Worm (Caenorhabditis elegans) whole organism, L2 larva: Measurements from ENCODE around the gene acl-6.

Experiments
- C34F6.9 ChIP-seq: fragments of 150-350 bp; optimal IDR thresholded peaks from 2 replicates; lab custom pipeline; 2014; ENCODE audit warnings: missing biosample characterization, missing genetic modification characterization
- F13H6.1 ChIP-seq: sonication (generic microtip); optimal IDR thresholded peaks from 2 replicates; lab custom pipeline; 2016; ENCODE audit warnings: missing genetic modification characterization, missing compliant biosample characterization
- R02D3.7 ChIP-seq: fragments of 150-350 bp; optimal IDR thresholded peaks from 2 replicates; lab custom pipeline; 2014; ENCODE audit warnings: missing biosample characterization, missing genetic modification characterization
- Y55F3AM.14 ChIP-seq: fragments of 200-800 bp; sonication (Bioruptor generic); optimal IDR thresholded peaks from 2 replicates; lab custom pipeline; 2018; ENCODE audit warnings: mild to moderate bottlenecking, missing genetic modification characterization, missing compliant biosample characterization
- ZK546.5 ChIP-seq: sonication (generic microtip); optimal IDR thresholded peaks from 2 replicates; lab custom pipeline; 2017; ENCODE audit warnings: missing biosample characterization, missing genetic modification characterization
- alr-1 ChIP-seq: fragments of 150-350 bp; optimal IDR thresholded peaks from 2 replicates; lab custom pipeline; 2014; ENCODE audit warnings: missing biosample characterization, missing genetic modification characterization
- aly-2 ChIP-seq: fragments of 150-350 bp; optimal IDR thresholded peaks from 2 replicates; lab custom pipeline; 2014; ENCODE audit warnings: missing biosample characterization, missing genetic modification characterization
- ama-1 ChIP-seq: fragments of 150-350 bp; optimal IDR thresholded peaks from 2 replicates; lab custom pipeline; 2018; ENCODE audit warnings: inconsistent platforms
- blmp-1 ChIP-seq: sonication (generic microtip); optimal IDR thresholded peaks from 2 replicates; lab custom pipeline; 2017; ENCODE audit warnings: missing genetic modification characterization, mild to moderate bottlenecking, missing compliant biosample characterization, antibody characterized with exemption, moderate library complexity; ENCODE audit not compliant: insufficient read depth
- ceh-16 ChIP-seq: fragments of 150-350 bp; optimal IDR thresholded peaks from 2 replicates; lab custom pipeline; 2014; ENCODE audit warnings: missing biosample characterization, missing genetic modification characterization
- ceh-82 ChIP-seq: fragments of 150-350 bp; optimal IDR thresholded peaks from 2 replicates; lab custom pipeline; 2014; ENCODE audit warnings: missing biosample characterization, missing genetic modification characterization
- crh-2 ChIP-seq: sonication (generic microtip); optimal IDR thresholded peaks from 2 replicates; lab custom pipeline; 2017; ENCODE audit warnings: missing biosample characterization, missing genetic modification characterization
- dmd-4 ChIP-seq: sonication (generic microtip); optimal IDR thresholded peaks from 2 replicates; lab custom pipeline; 2017; ENCODE audit warnings: missing biosample characterization, missing genetic modification characterization
- egl-27 ChIP-seq: sonication (generic microtip); optimal IDR thresholded peaks from 3 replicates; lab custom pipeline; 2017; ENCODE audit warnings: missing biosample characterization, missing genetic modification reagents, missing genetic modification characterization
- elt-3 ChIP-seq: sonication (generic microtip); optimal IDR thresholded peaks from 2 replicates; lab custom pipeline; 2017; ENCODE audit warnings: missing biosample characterization, missing genetic modification characterization
- gmeb-1 ChIP-seq: fragments of 150-350 bp; optimal IDR thresholded peaks from 2 replicates; lab custom pipeline; 2014; ENCODE audit warnings: missing biosample characterization, missing genetic modification characterization
- lin-13 ChIP-seq: fragments of 150-350 bp; optimal IDR thresholded peaks from 2 replicates; lab custom pipeline; 2014; ENCODE audit warnings: missing biosample characterization, missing genetic modification reagents, missing genetic modification characterization
- lsy-2 ChIP-seq, 2 experiments: fragments of 150-350 bp in 1 of 2; sonication (generic microtip) in 1 of 2; optimal IDR thresholded peaks; 2 replicates each; lab custom pipeline; 2014 to 2017; ENCODE audit warnings: missing biosample characterization in 2 of 2, missing genetic modification characterization in 2 of 2
- mab-5 ChIP-seq: fragments of 150-350 bp; optimal IDR thresholded peaks from 2 replicates; lab custom pipeline; 2014; ENCODE audit warnings: missing biosample characterization, missing genetic modification characterization
- mbf-1 ChIP-seq: sonication (generic microtip); optimal IDR thresholded peaks from 2 replicates; lab custom pipeline; 2017; ENCODE audit warnings: missing biosample characterization, missing genetic modification characterization
- mdl-1 ChIP-seq, 2 experiments: fragments of 150-350 bp in 1 of 2; sonication (generic microtip) in 1 of 2; optimal IDR thresholded peaks; 2 replicates each; lab custom pipeline; 2017; ENCODE audit warnings: missing biosample characterization in 2 of 2, missing genetic modification characterization in 2 of 2
- nhr-10 ChIP-seq: sonication (generic microtip); optimal IDR thresholded peaks from 2 replicates; lab custom pipeline; 2017; ENCODE audit warnings: missing biosample characterization, missing genetic modification characterization
- nhr-12 ChIP-seq: fragments of 150-350 bp; optimal IDR thresholded peaks from 2 replicates; lab custom pipeline; 2014; ENCODE audit warnings: missing biosample characterization, missing genetic modification characterization
- nhr-129 ChIP-seq: fragments of 150-350 bp; optimal IDR thresholded peaks from 2 replicates; lab custom pipeline; 2014; ENCODE audit warnings: missing biosample characterization, missing genetic modification characterization
- nhr-21 ChIP-seq: fragments of 150-350 bp; optimal IDR thresholded peaks from 2 replicates; lab custom pipeline; 2014; ENCODE audit warnings: missing biosample characterization, missing genetic modification characterization
- nhr-23 ChIP-seq: fragments of 150-350 bp; optimal IDR thresholded peaks from 2 replicates; lab custom pipeline; 2014; ENCODE audit warnings: missing biosample characterization, missing genetic modification reagents, missing genetic modification characterization
- nhr-237 ChIP-seq: fragments of 150-350 bp; optimal IDR thresholded peaks from 2 replicates; lab custom pipeline; 2014; ENCODE audit warnings: missing biosample characterization, missing genetic modification characterization
- nhr-25 ChIP-seq: fragments of 150-350 bp; sonication (generic microtip); optimal IDR thresholded peaks from 3 replicates; lab custom pipeline; 2014; ENCODE audit warnings: missing biosample characterization, missing genetic modification characterization
- nhr-6 ChIP-seq: fragments of 150-350 bp; optimal IDR thresholded peaks from 2 replicates; lab custom pipeline; 2014; ENCODE audit warnings: missing biosample characterization, missing genetic modification characterization
- peb-1 ChIP-seq: fragments of 150-350 bp; optimal IDR thresholded peaks from 2 replicates; lab custom pipeline; 2014; ENCODE audit warnings: missing biosample characterization, missing genetic modification characterization
- sma-3 ChIP-seq: sonication (generic microtip); optimal IDR thresholded peaks from 2 replicates; lab custom pipeline; 2016; ENCODE audit warnings: missing genetic modification reagents, missing genetic modification characterization, missing compliant biosample characterization
- sma-9 ChIP-seq, 2 experiments: fragments of 150-350 bp in 1 of 2; sonication (generic microtip) in 1 of 2; optimal IDR thresholded peaks; 2 replicates each; lab custom pipeline; 2014 to 2016; ENCODE audit warnings: missing genetic modification characterization in 2 of 2, mild to moderate bottlenecking in 1 of 2, missing biosample characterization in 1 of 2, missing compliant biosample characterization in 1 of 2, missing genetic modification reagents in 1 of 2, moderate library complexity in 1 of 2
- snpc-4 ChIP-seq: fragments of 150-350 bp; optimal IDR thresholded peaks from 2 replicates; lab custom pipeline; 2014; ENCODE audit warnings: missing biosample characterization, missing genetic modification characterization
- unc-39 ChIP-seq: fragments of 150-350 bp; optimal IDR thresholded peaks from 2 replicates; lab custom pipeline; 2014; ENCODE audit warnings: missing biosample characterization, missing genetic modification characterization
- unc-55 ChIP-seq: fragments of 150-350 bp; sonication (generic microtip); optimal IDR thresholded peaks from 3 replicates; lab custom pipeline; 2014; ENCODE audit warnings: missing biosample characterization, missing genetic modification reagents, missing genetic modification characterization
- unc-62 ChIP-seq: fragments of 150-350 bp; optimal IDR thresholded peaks from 2 replicates; lab custom pipeline; 2014; ENCODE audit warnings: missing biosample characterization, missing genetic modification reagents, missing genetic modification characterization
- zag-1 ChIP-seq: fragments of 150-350 bp; optimal IDR thresholded peaks from 2 replicates; lab custom pipeline; 2014; ENCODE audit warnings: missing biosample characterization, missing genetic modification characterization
- ztf-1 ChIP-seq: fragments of 200-800 bp; sonication (Bioruptor generic); conservative IDR thresholded peaks from 2 replicates; pipeline ENCODE4 v1.3.6; 2022; ENCODE audit warnings: missing genetic modification characterization, missing compliant biosample characterization
- ztf-4 ChIP-seq: fragments of 150-350 bp; optimal IDR thresholded peaks from 2 replicates; lab custom pipeline; 2014; ENCODE audit warnings: missing biosample characterization, missing genetic modification characterization

The acl-6 gene

ce11 chrV:5410679-5411078 lies 22.5 kb upstream of the acl-6 start, which contains the start of gene F08F3.4:
TSS of gene F08F3.4 (plus strand) at chrV:5410955.
- TF ChIP-seq R02D3.7 (tag; lab: Kevin White, UChicago) (no peak), ceh-16 (tag; lab: Kevin White, UChicago) (no peak), gmeb-1 (tag; lab: Kevin White, UChicago) (no peak), sma-9 (GFP tag; optimal IDR thresholded peaks at IDR 0.05; lab: Kevin White, UChicago) (peak; percentile 82), sma-9 (tag; optimal IDR thresholded peaks at IDR 0.05; lab: Kevin White, UChicago) (no peak), blmp-1 (peak; percentile 11), nhr-23 (tag; lab: Kevin White, UChicago) (no peak), nhr-25 (tag; lab: Kevin White, UChicago) (peak; percentile 58), ztf-1 (GFP tag; lab: Robert Waterston, UW) (no peak), sma-3 (GFP tag; lab: Kevin White, UChicago) (peak; percentile 59), nhr-21 (peak; percentile 27), Y55F3AM.14 (peak; percentile 99)

DNA sequence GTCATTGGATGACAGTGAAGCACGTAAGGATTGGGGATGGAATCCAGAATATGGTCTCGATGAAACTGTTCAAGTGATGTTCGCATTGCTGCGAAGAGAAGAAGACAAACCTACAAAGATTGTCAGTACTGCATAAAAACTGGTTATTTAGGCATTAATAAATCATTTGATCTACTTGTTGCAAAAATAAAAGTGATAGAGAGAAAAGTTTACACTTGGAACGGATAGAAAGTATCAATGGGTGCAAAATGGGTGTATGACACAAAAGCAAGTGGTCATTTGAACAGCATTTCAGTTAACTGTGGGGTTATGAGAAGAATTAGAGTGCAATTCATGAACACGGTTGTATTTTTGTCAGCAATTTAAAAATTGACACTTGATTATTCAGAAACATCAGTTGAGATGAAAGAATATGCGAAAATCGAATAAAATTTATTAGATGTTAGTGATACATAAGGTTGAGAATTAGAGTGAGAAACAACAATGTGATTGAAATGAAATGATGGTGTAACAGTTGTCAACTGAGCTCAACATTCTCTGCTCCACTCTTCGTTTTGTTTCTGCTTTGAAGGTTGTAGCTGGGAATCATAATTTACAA lies 20.3 kb upstream of the acl-6 start, which contains the start of gene F08F3.10:
Gene F08F3.10 (plus strand): TSS at position 548 of the 598 bp plus-strand sequence.
- TF ChIP-seq ztf-4 (no peak), blmp-1 (peak; percentile 44), egl-27 (tag; lab: Kevin White, UChicago) (no peak), sma-9 (GFP tag; optimal IDR thresholded peaks at IDR 0.05; lab: Kevin White, UChicago) (peak; percentile 69), sma-9 (tag; optimal IDR thresholded peaks at IDR 0.05; lab: Kevin White, UChicago) (no peak), zag-1 (no peak), unc-62 (GFP tag; lab: Kevin White, UChicago) (no peak), lin-13 (GFP tag; lab: Kevin White, UChicago) (no peak), ama-1 (no peak), Y55F3AM.14 (no peak), unc-39 (tag; lab: Kevin White, UChicago) (no peak), nhr-25 (tag; lab: Kevin White, UChicago) (peak; percentile 34)

DNA sequence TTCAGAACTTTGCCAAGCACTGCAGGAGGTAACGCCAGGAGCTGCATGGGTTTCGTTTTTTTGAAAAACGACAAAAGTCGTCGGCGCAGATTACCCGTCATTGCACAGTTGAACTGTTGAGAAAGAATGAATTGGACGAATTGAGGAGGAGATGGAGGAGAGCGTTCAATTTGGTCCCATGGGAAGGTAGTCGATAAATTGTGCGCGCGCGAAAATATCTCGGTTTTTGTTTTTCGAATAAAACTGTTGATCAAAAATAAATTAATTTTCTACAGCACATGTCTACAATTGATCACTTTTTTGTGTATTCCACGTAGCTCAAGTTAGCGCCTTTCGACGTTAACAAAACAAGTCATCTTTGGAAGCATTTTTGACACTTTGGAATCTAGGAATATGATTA lies 13.3 kb upstream of the acl-6 start, which contains the start of gene F08F3.6:
Gene F08F3.6 (minus strand): TSS at position 153 of the 400 bp plus-strand sequence.
- no peak for TF ChIP-seq elt-3 (tag; lab: Kevin White, UChicago)
- TF ChIP-seq egl-27 (tag; lab: Kevin White, UChicago) = no peak
- TF ChIP-seq unc-55 (GFP tag; lab: Kevin White, UChicago) = no peak
- TF ChIP-seq nhr-25 (tag; lab: Kevin White, UChicago) = no peak
- no peak for TF ChIP-seq ztf-1 (GFP tag; lab: Robert Waterston, UW)
- TF ChIP-seq nhr-23 (tag; lab: Kevin White, UChicago) = no peak
- TF ChIP-seq, all 48 proteins: peak for 0

- TF ChIP-seq nhr-23 (tag; lab: Kevin White, UChicago) (no peak), nhr-129 (tag; lab: Kevin White, UChicago) (peak; percentile 26)
- TF ChIP-seq, all 48 proteins: peak for 1
Measured at ce11 chrV:5423120-5423519, 10.1 kb upstream of the acl-6 start, which contains the start of gene cyp-14A5. TSS of gene cyp-14A5 (minus strand) at chrV:5423282.

- TF ChIP-seq crh-2 (tag; lab: Kevin White, UChicago) (peak; percentile 84), aly-2 (tag; lab: Kevin White, UChicago) (no peak), ZK546.5 (no peak), blmp-1 (peak; percentile 68), mab-5 (no peak), lsy-2 (tag; optimal IDR thresholded peaks at IDR 0.05; lab: Kevin White, UChicago) (no peak), peb-1 (tag; lab: Kevin White, UChicago) (no peak), Y55F3AM.14 (no peak), elt-3 (tag; lab: Kevin White, UChicago) (no peak), nhr-21 (peak; percentile 73), ama-1 (no peak), egl-27 (tag; lab: Kevin White, UChicago) (peak; percentile 43), C34F6.9 (peak; percentile 0), nhr-10 (tag; lab: Kevin White, UChicago) (no peak), unc-62 (GFP tag; lab: Kevin White, UChicago) (no peak), F13H6.1 (tag; lab: Kevin White, UChicago) (no peak), ztf-1 (GFP tag; lab: Robert Waterston, UW) (no peak), sma-3 (GFP tag; lab: Kevin White, UChicago) (peak; percentile 79), nhr-6 (tag; lab: Kevin White, UChicago) (peak; percentile 74), ceh-82 (tag; lab: Kevin White, UChicago) (no peak), nhr-12 (no peak), nhr-129 (tag; lab: Kevin White, UChicago) (peak; percentile 34), mbf-1 (no peak), nhr-237 (tag; lab: Kevin White, UChicago) (no peak), sma-9 (GFP tag; optimal IDR thresholded peaks at IDR 0.05; lab: Kevin White, UChicago) (peak; percentile 97), sma-9 (tag; optimal IDR thresholded peaks at IDR 0.05; lab: Kevin White, UChicago) (no peak), alr-1 (no peak), gmeb-1 (tag; lab: Kevin White, UChicago) (peak; percentile 46), nhr-23 (tag; lab: Kevin White, UChicago) (peak; percentile 90), mdl-1 (tag; optimal IDR thresholded peaks at IDR 0.05; lab: Kevin White, UChicago) (peak; percentile 85 to 93), zag-1 (no peak), dmd-4 (tag; lab: Kevin White, UChicago) (no peak), R02D3.7 (tag; lab: Kevin White, UChicago) (no peak), snpc-4 (tag; lab: Kevin White, UChicago) (no peak), ceh-16 (tag; lab: Kevin White, UChicago) (peak; percentile 92), nhr-25 (tag; lab: Kevin White, UChicago) (peak; percentile 84), ztf-4 (no peak)
Measured at ce11 chrV:5425008-5425407, 8.2 kb upstream of the acl-6 start.
